Fruit fly (Drosophila melanogaster) whole organism, pupa: ENCODE data around the gene Theg.

Experiments used
- CG10348 ChIP-seq: fragments of 200-800 bp; sonication (Bioruptor generic); IDR thresholded peaks from 2 replicates; pipeline ENCODE4 v1.3.6; 2022; ENCODE audit warnings: missing biosample characterization, missing genetic modification characterization
- CG12605 ChIP-seq: fragments of 200-800 bp; sonication (Bioruptor generic); IDR thresholded peaks from 2 replicates; pipeline ENCODE4 v1.3.6; 2022; ENCODE audit warnings: missing biosample characterization, missing genetic modification characterization
- CG13204 ChIP-seq: fragments of 200-800 bp; sonication (Bioruptor generic); optimal IDR thresholded peaks from 2 replicates; lab custom pipeline; 2018; ENCODE audit warnings: missing biosample characterization, mild to moderate bottlenecking, missing genetic modification characterization, moderate library complexity
- CG14655 ChIP-seq: fragments of 200-800 bp; sonication (Bioruptor generic); optimal IDR thresholded peaks from 3 replicates; lab custom pipeline; 2017; ENCODE audit warnings: mild to moderate bottlenecking, missing biosample characterization, missing genetic modification reagents, missing genetic modification characterization
- CG15710 ChIP-seq: fragments of 200-800 bp; sonication (Bioruptor generic); optimal IDR thresholded peaks from 2 replicates; lab custom pipeline; 2018; ENCODE audit warnings: missing biosample characterization, mild to moderate bottlenecking, missing genetic modification characterization, moderate library complexity
- CG17806 ChIP-seq: fragments of 200-800 bp; sonication (Bioruptor generic); optimal IDR thresholded peaks from 2 replicates; lab custom pipeline; 2018; ENCODE audit warnings: missing biosample characterization, mild to moderate bottlenecking, missing genetic modification characterization, moderate library complexity
- CG32121 ChIP-seq: fragments of 200-800 bp; sonication (Bioruptor generic); IDR thresholded peaks from 2 replicates; pipeline ENCODE4 v1.3.6; 2022; ENCODE audit warnings: missing biosample characterization, missing genetic modification characterization
- CG34367 ChIP-seq: fragments of 200-800 bp; sonication (Bioruptor generic); optimal IDR thresholded peaks from 2 replicates; lab custom pipeline; 2018; ENCODE audit warnings: missing biosample characterization, mild to moderate bottlenecking, missing genetic modification characterization
- CG4496 ChIP-seq: fragments of 200-800 bp; sonication (Bioruptor generic); IDR thresholded peaks from 3 replicates; pipeline ENCODE4 v1.3.6; 2022; ENCODE audit warnings: missing biosample characterization, missing genetic modification characterization
- CG8159 ChIP-seq: fragments of 200-800 bp; sonication (Bioruptor generic); optimal IDR thresholded peaks from 3 replicates; lab custom pipeline; 2018; ENCODE audit warnings: missing biosample characterization, mild to moderate bottlenecking, missing genetic modification characterization, moderate library complexity
- CG8301 ChIP-seq: fragments of 200-800 bp; sonication (Bioruptor generic); optimal IDR thresholded peaks from 2 replicates; lab custom pipeline; 2018; ENCODE audit warnings: missing biosample characterization, mild to moderate bottlenecking, missing genetic modification characterization
- CG9948 ChIP-seq: fragments of 200-800 bp; sonication (Bioruptor generic); optimal IDR thresholded peaks from 2 replicates; lab custom pipeline; 2018; ENCODE audit warnings: missing biosample characterization, mild to moderate bottlenecking, missing genetic modification characterization, moderate library complexity
- D1 ChIP-seq: fragments of 200-800 bp; sonication (Bioruptor generic); optimal IDR thresholded peaks from 2 replicates; lab custom pipeline; 2018; ENCODE audit warnings: missing biosample characterization, mild to moderate bottlenecking, missing genetic modification characterization, moderate library complexity
- EcR ChIP-seq: fragments of 200-800 bp; sonication (Bioruptor generic); optimal IDR thresholded peaks from 3 replicates; lab custom pipeline; 2019; ENCODE audit warnings: missing biosample characterization, missing genetic modification characterization, mild to moderate bottlenecking, moderate library complexity, missing genetic modification reagents
- Ets98B ChIP-seq: fragments of 200-800 bp; sonication (Bioruptor generic); IDR thresholded peaks from 2 replicates; pipeline ENCODE4 v1.3.6; 2022; ENCODE audit warnings: missing biosample characterization, missing genetic modification characterization
- Pif1A ChIP-seq: fragments of 200-800 bp; sonication (Bioruptor generic); optimal IDR thresholded peaks from 3 replicates; lab custom pipeline; 2016; ENCODE audit warnings: missing biosample characterization, missing genetic modification characterization
- Pif1B ChIP-seq: fragments of 200-800 bp; sonication (Bioruptor generic); optimal IDR thresholded peaks from 3 replicates; lab custom pipeline; 2016; ENCODE audit warnings: missing biosample characterization, missing genetic modification characterization
- Snoo ChIP-seq: fragments of 200-800 bp; sonication (Bioruptor generic); optimal IDR thresholded peaks from 3 replicates; lab custom pipeline; 2017; ENCODE audit warnings: missing biosample characterization, mild to moderate bottlenecking, missing genetic modification characterization, inconsistent platforms
- fd96Ca ChIP-seq: fragments of 200-800 bp; sonication (Bioruptor generic); IDR thresholded peaks from 3 replicates; pipeline ENCODE4 v1.3.6; 2022; ENCODE audit warnings: missing biosample characterization, missing genetic modification characterization
- gl ChIP-seq: fragments of 200-800 bp; sonication (Bioruptor generic); optimal IDR thresholded peaks from 2 replicates; lab custom pipeline; 2018; ENCODE audit warnings: missing biosample characterization, mild to moderate bottlenecking, missing genetic modification characterization
- rn ChIP-seq: fragments of 200-800 bp; sonication (Bioruptor generic); IDR thresholded peaks from 2 replicates; pipeline ENCODE4 v1.3.6; 2022; ENCODE audit warnings: missing biosample characterization, missing genetic modification characterization

Theg gene

dm6 chr3R:21991603-21992002, 22.9 kb upstream of the Theg start:
- TF ChIP-seq CG12605 (GFP tag; lab: Robert Waterston, UW), result no peak
- no peak for TF ChIP-seq EcR (GFP tag; lab: Kevin White, UChicago)
- TF ChIP-seq fd96Ca (GFP tag; lab: Robert Waterston, UW), result no peak
- no peak for TF ChIP-seq CG10348 (GFP tag; lab: Robert Waterston, UW)
- TF ChIP-seq CG8159 (tag; lab: Kevin White, UChicago), result no peak
- no peak for TF ChIP-seq CG4496
- TF ChIP-seq D1 (tag; lab: Kevin White, UChicago), result no peak
- TF ChIP-seq CG9948 (tag; lab: Kevin White, UChicago), result no peak
- TF ChIP-seq CG8301 (tag; lab: Kevin White, UChicago), result no peak
- no peak for TF ChIP-seq CG17806 (tag; lab: Kevin White, UChicago)
- TF ChIP-seq Pif1B (GFP tag; lab: Kevin White, UChicago), result no peak
- no peak for TF ChIP-seq CG15710 (tag; lab: Kevin White, UChicago)
- TF ChIP-seq Ets98B (GFP tag; lab: Robert Waterston, UW), result no peak
- no peak for TF ChIP-seq CG32121 (GFP tag; lab: Robert Waterston, UW)
- TF ChIP-seq Pif1A (GFP tag; lab: Kevin White, UChicago), result no peak
- TF ChIP-seq CG14655, result no peak
- no peak for TF ChIP-seq CG13204

dm6 chr3R:21992909-21993308, 21.6 kb upstream of the Theg start:
- TF ChIP-seq CG8159 (tag; lab: Kevin White, UChicago) (peak; percentile 48), Ets98B (GFP tag; lab: Robert Waterston, UW) (peak; percentile 84), CG8301 (tag; lab: Kevin White, UChicago) (peak; percentile 69), fd96Ca (GFP tag; lab: Robert Waterston, UW) (peak; percentile 86), CG12605 (GFP tag; lab: Robert Waterston, UW) (peak; percentile 49), CG14655 (peak; percentile 70), CG15710 (tag; lab: Kevin White, UChicago) (peak; percentile 60), CG4496 (peak; percentile 85), rn (GFP tag; lab: Robert Waterston, UW) (peak; percentile 52; the same call in 1 of the 2 replicates), EcR (GFP tag; lab: Kevin White, UChicago) (no peak), CG17806 (tag; lab: Kevin White, UChicago) (peak; percentile 53), D1 (tag; lab: Kevin White, UChicago) (no peak), CG10348 (GFP tag; lab: Robert Waterston, UW) (peak; percentile 43; the same call in 1 of the 2 replicates), CG32121 (GFP tag; lab: Robert Waterston, UW) (peak; percentile 72), gl (tag; lab: Kevin White, UChicago) (no peak), CG34367 (tag; lab: Kevin White, UChicago) (peak; percentile 52), Snoo (tag; lab: Kevin White, UChicago) (peak; percentile 40), CG9948 (tag; lab: Kevin White, UChicago) (peak; percentile 53), CG13204 (no peak), Pif1B (GFP tag; lab: Kevin White, UChicago) (peak; percentile 40), Pif1A (GFP tag; lab: Kevin White, UChicago) (peak; percentile 74)

DNA sequence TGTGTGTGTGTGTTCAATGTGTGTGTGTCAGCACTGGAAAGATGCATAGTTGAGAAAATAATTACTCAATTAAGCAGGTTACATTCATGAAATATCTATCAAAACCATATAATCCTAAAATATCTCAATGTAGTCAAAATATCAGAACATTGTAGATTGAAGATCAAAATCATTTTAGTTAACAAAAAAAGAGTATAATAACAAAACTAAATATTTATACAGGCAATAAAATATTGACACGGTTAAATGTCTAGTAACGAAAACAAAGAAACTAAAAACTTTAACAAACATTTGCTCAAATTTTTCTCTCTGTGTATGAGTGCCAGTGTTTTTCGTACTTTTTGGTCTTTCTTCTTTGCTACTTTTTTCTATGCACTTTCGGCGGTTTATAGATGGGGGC, 15.6 kb upstream of the Theg start:
- TF ChIP-seq CG15710 (tag; lab: Kevin White, UChicago), result peak; percentile 27
- peak; percentile 55 for TF ChIP-seq CG8159 (tag; lab: Kevin White, UChicago)
- no peak for TF ChIP-seq CG8301 (tag; lab: Kevin White, UChicago)
- peak; percentile 4 for TF ChIP-seq CG17806 (tag; lab: Kevin White, UChicago)
- no peak for TF ChIP-seq fd96Ca (GFP tag; lab: Robert Waterston, UW)
- TF ChIP-seq, all 21 proteins: peak for 3

dm6 chr3R:21999641-22000040, 14.9 kb upstream of the Theg start:
- TF ChIP-seq CG34367 (tag; lab: Kevin White, UChicago), result no peak
- peak; percentile 5 for TF ChIP-seq Pif1A (GFP tag; lab: Kevin White, UChicago)

DNA sequence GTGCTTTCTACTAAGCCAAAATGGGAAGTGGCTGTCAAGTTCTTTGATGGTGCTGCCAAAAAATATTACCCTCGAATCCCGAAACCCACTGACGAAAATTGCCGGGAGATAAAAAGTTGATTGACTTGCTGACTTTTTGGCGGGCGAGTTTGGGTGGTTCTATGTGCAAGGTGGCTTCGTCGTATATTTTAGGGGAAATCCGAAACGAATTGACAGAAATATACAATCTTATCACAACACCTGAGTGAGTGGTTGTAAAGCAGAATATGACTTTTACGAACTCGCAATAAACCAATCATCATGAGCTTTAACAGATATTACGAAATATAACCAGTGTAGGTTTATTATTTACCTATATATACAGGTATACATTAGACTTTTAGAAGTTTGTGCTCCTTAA, 11.0 kb upstream of the Theg start:
- no peak for TF ChIP-seq CG34367 (tag; lab: Kevin White, UChicago)
- TF ChIP-seq CG4496, result no peak
- TF ChIP-seq CG17806 (tag; lab: Kevin White, UChicago), result no peak
- no peak for TF ChIP-seq CG13204
- TF ChIP-seq CG10348 (GFP tag; lab: Robert Waterston, UW), result no peak
- no peak for TF ChIP-seq CG8301 (tag; lab: Kevin White, UChicago)
- no peak for TF ChIP-seq CG9948 (tag; lab: Kevin White, UChicago)
- TF ChIP-seq CG32121 (GFP tag; lab: Robert Waterston, UW), result no peak
- no peak for TF ChIP-seq Pif1B (GFP tag; lab: Kevin White, UChicago)
- no peak for TF ChIP-seq D1 (tag; lab: Kevin White, UChicago)
- no peak for TF ChIP-seq CG15710 (tag; lab: Kevin White, UChicago)
- TF ChIP-seq EcR (GFP tag; lab: Kevin White, UChicago), result no peak
- no peak for TF ChIP-seq Ets98B (GFP tag; lab: Robert Waterston, UW)
- TF ChIP-seq gl (tag; lab: Kevin White, UChicago), result no peak
- TF ChIP-seq CG12605 (GFP tag; lab: Robert Waterston, UW), result no peak
- TF ChIP-seq Pif1A (GFP tag; lab: Kevin White, UChicago), result no peak
- TF ChIP-seq fd96Ca (GFP tag; lab: Robert Waterston, UW), result no peak
- no peak for TF ChIP-seq Snoo (tag; lab: Kevin White, UChicago)
- no peak for TF ChIP-seq CG8159 (tag; lab: Kevin White, UChicago)
- TF ChIP-seq CG14655, result no peak
- TF ChIP-seq, all 21 proteins: peak for 0
